Fruit fly (Drosophila melanogaster) whole organism, pupa: ENCODE data around the gene Pif1.

ENCODE experiments used
- CG10348 ChIP-seq: fragments of 200-800 bp; sonication (Bioruptor generic); IDR thresholded peaks from 2 replicates; pipeline ENCODE4 v1.3.6; 2022; ENCODE audit warnings: missing biosample characterization, missing genetic modification characterization
- CG13204 ChIP-seq: fragments of 200-800 bp; sonication (Bioruptor generic); optimal IDR thresholded peaks from 2 replicates; lab custom pipeline; 2018; ENCODE audit warnings: missing biosample characterization, mild to moderate bottlenecking, missing genetic modification characterization, moderate library complexity
- CG15710 ChIP-seq: fragments of 200-800 bp; sonication (Bioruptor generic); optimal IDR thresholded peaks from 2 replicates; lab custom pipeline; 2018; ENCODE audit warnings: missing biosample characterization, mild to moderate bottlenecking, missing genetic modification characterization, moderate library complexity
- D1 ChIP-seq: fragments of 200-800 bp; sonication (Bioruptor generic); optimal IDR thresholded peaks from 2 replicates; lab custom pipeline; 2018; ENCODE audit warnings: missing biosample characterization, mild to moderate bottlenecking, missing genetic modification characterization, moderate library complexity

dm6 chr2L:3472242-3472641 lies 2.4 kb upstream of the Pif1 start, which contains the start of gene Pgant4:
- TF ChIP-seq CG10348 (GFP tag; lab: Robert Waterston, UW) (no peak), CG13204 (GFP tag; lab: Kevin White, UChicago) (no peak), CG15710 (tag; lab: Kevin White, UChicago) (no peak), D1 (tag; lab: Kevin White, UChicago) (no peak)
